Fruit fly (Drosophila melanogaster): Measurements from ENCODE around the gene CG43673.

CG43673 gene

DNA sequence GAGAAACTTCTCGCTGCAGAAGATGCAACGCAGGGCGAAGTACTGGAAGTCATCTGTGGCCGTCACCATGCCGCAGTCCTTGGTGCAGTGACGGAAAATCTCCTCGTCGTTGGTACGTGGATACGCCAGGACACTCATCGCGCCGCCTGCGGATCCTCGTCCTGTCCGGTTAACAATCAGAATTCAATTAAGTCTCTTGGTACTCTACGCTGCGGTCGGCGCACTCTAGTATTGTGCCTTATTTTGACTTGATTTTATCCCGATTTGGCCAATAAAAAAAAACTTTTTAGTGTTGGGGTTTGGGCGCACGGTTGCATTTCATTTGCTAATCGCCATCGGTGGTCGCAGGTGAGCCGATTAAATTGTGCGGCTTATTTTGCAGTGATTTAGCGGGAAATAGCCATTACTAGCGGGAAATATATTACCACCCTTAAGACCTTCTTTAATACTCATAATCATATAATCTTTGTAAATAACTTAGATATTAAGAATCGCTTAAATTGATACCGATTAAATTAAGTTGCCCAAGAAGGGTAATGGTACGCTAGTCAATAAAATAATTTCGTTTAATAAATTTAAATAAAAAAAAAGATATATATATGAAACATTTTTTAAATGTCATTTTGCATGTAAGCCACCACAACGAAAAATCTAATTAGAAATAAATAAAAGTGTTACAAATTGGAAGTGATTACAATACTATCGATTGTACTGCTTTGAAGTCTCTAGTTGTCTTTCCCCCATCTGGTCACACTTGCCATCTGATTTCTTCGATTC is 32.9 kb upstream of the CG43673 start, which contains the start of the genes CG8944 and CCT6 (continued):
- no peak for TF ChIP-seq schlank (tag; optimal IDR thresholded peaks at IDR 0.05)
- TF ChIP-seq Tbp (GFP tag; optimal IDR thresholded peaks at IDR 0.05): no peak
- TF ChIP-seq E2f1 (GFP tag; IDR thresholded peaks at IDR 0.05): no peak
- no peak for TF ChIP-seq Pdp1 (GFP tag; optimal IDR thresholded peaks at IDR 0.05)
- TF ChIP-seq row (GFP tag; IDR thresholded peaks at IDR 0.05): peak; percentile 77
- no peak for TF ChIP-seq dan (GFP tag; IDR thresholded peaks at IDR 0.05)
- peak; percentile 17 for TF ChIP-seq CG18262 (tag; optimal IDR thresholded peaks at IDR 0.05)
- TF ChIP-seq unpg (GFP tag; optimal IDR thresholded peaks at IDR 0.05): no peak
- TF ChIP-seq NC2α (GFP tag; optimal IDR thresholded peaks at IDR 0.05): no peak
- no peak for TF ChIP-seq Aef1 (GFP tag; IDR thresholded peaks at IDR 0.05)
- TF ChIP-seq CG3407 (GFP tag; optimal IDR thresholded peaks at IDR 0.05): no peak
- no peak for TF ChIP-seq CG13894 (tag; optimal IDR thresholded peaks at IDR 0.05)
- TF ChIP-seq CG30431 (GFP tag; optimal IDR thresholded peaks at IDR 0.05): no peak
- peak; percentile 26 for TF ChIP-seq Xbp1 (GFP tag; optimal IDR thresholded peaks at IDR 0.05)
- TF ChIP-seq wdn (GFP tag; IDR thresholded peaks at IDR 0.05): no peak
- TF ChIP-seq CG9797 (GFP tag; optimal IDR thresholded peaks at IDR 0.05): peak; percentile 28
- TF ChIP-seq bigmax (GFP tag; optimal IDR thresholded peaks at IDR 0.05): no peak
- TF ChIP-seq PHDP (tag; optimal IDR thresholded peaks at IDR 0.05): no peak
- 0 out of 2 replicates have a peak, but pooled peaks have one; percentile 33 for TF ChIP-seq inv (GFP tag; IDR thresholded peaks at IDR 0.05; ENCODE audit: partially characterized antibody)
- no peak for TF ChIP-seq cwo (GFP tag; optimal IDR thresholded peaks at IDR 0.05)
- TF ChIP-seq CG6689 (GFP tag; IDR thresholded peaks at IDR 0.05): 0 out of 2 replicates have a peak, but pooled peaks have one; percentile 6
- peak; percentile 21 for TF ChIP-seq CG4617 (GFP tag; optimal IDR thresholded peaks at IDR 0.05; ENCODE audit: borderline replicate concordance)
- no peak for TF ChIP-seq Atf6 (GFP tag; IDR thresholded peaks at IDR 0.05)
- TF ChIP-seq Stat92E (GFP tag; optimal IDR thresholded peaks at IDR 0.05): no peak
- no peak for TF ChIP-seq CG10654 (GFP tag; optimal IDR thresholded peaks at IDR 0.05)
- TF ChIP-seq en (GFP tag; optimal IDR thresholded peaks at IDR 0.05): no peak
- no peak for TF ChIP-seq Lhr (GFP tag; optimal IDR thresholded peaks at IDR 0.05)
- TF ChIP-seq CG17328 (GFP tag; IDR thresholded peaks at IDR 0.05): no peak
- no peak for TF ChIP-seq NFAT (GFP tag; IDR thresholded peaks at IDR 0.05)
- no peak for TF ChIP-seq Nf-YB (GFP tag; optimal IDR thresholded peaks at IDR 0.05)
- no peak for TF ChIP-seq emc (GFP tag; optimal IDR thresholded peaks at IDR 0.05)
- TF ChIP-seq insv (GFP tag; optimal IDR thresholded peaks at IDR 0.05): peak in 1 of 2 experiments; percentile 93
- TF ChIP-seq jigr1 (GFP tag; IDR thresholded peaks at IDR 0.05): no peak
- TF ChIP-seq CG9215 (GFP tag; IDR thresholded peaks at IDR 0.05): 0 out of 2 replicates have a peak, but pooled peaks have one; percentile 31
- no peak for TF ChIP-seq B-H2 (GFP tag; optimal IDR thresholded peaks at IDR 0.05)
- TF ChIP-seq CG9609 (GFP tag; optimal IDR thresholded peaks at IDR 0.05): no peak
- TF ChIP-seq crp (GFP tag; optimal IDR thresholded peaks at IDR 0.05): peak in 1 of 2 experiments; percentile 32
- TF ChIP-seq CG32772 (GFP tag; IDR thresholded peaks at IDR 0.05): 0 out of 2 replicates have a peak, but pooled peaks have one; percentile 34
- TF ChIP-seq CG16779 (GFP tag; IDR thresholded peaks at IDR 0.05): no peak
- TF ChIP-seq bsh (GFP tag; optimal IDR thresholded peaks at IDR 0.05): no peak
- TF ChIP-seq Sox100B (GFP tag; optimal IDR thresholded peaks at IDR 0.05): no peak
- TF ChIP-seq CG4360 (GFP tag; IDR thresholded peaks at IDR 0.05): no peak
- no peak for TF ChIP-seq CG2875 (GFP tag; optimal IDR thresholded peaks at IDR 0.05)
- no peak for TF ChIP-seq prd (optimal IDR thresholded peaks at IDR 0.05)
- no peak; the same call in 2 of the 3 replicates for TF ChIP-seq prd (GFP tag; IDR thresholded peaks at IDR 0.05)
- no peak for TF ChIP-seq CG7928 (GFP tag; optimal IDR thresholded peaks at IDR 0.05)
- TF ChIP-seq Camta (GFP tag; optimal IDR thresholded peaks at IDR 0.05): no peak
- TF ChIP-seq ara (GFP tag; IDR thresholded peaks at IDR 0.05): no peak
- no peak for TF ChIP-seq CG12299 (tag; optimal IDR thresholded peaks at IDR 0.05)
